Worm (Caenorhabditis elegans) whole organism, L1 larva: ENCODE measurements around the gene npr-39.

Experiments used
- C04F5.9 ChIP-seq: sonication (generic microtip); optimal IDR thresholded peaks from 2 replicates; lab custom pipeline; 2016; ENCODE audit warnings: missing genetic modification characterization, missing compliant biosample characterization
- C16A3.4 ChIP-seq: fragments of 150-350 bp; optimal IDR thresholded peaks from 2 replicates; lab custom pipeline; 2014; ENCODE audit warnings: missing biosample characterization, missing genetic modification characterization
- F16B12.6 ChIP-seq: fragments of 150-350 bp; optimal IDR thresholded peaks from 2 replicates; lab custom pipeline; 2014; ENCODE audit warnings: missing biosample characterization, missing genetic modification characterization
- Y116A8C.19 ChIP-seq: sonication (generic microtip); optimal IDR thresholded peaks from 2 replicates; lab custom pipeline; 2016; ENCODE audit warnings: missing compliant biosample characterization, missing genetic modification characterization, borderline replicate concordance
- alr-1 ChIP-seq: fragments of 200-800 bp; sonication (Bioruptor generic); optimal IDR thresholded peaks from 2 replicates; lab custom pipeline; 2018; ENCODE audit warnings: borderline replicate concordance, mild to moderate bottlenecking, missing genetic modification characterization, missing compliant biosample characterization
- ama-1 ChIP-seq: fragments of 150-350 bp; optimal IDR thresholded peaks from 2 replicates; lab custom pipeline; 2014
- blmp-1 ChIP-seq: fragments of 150-350 bp; optimal IDR thresholded peaks from 2 replicates; lab custom pipeline; 2014; ENCODE audit warnings: missing biosample characterization, missing genetic modification characterization
- ceh-63 ChIP-seq: fragments of 200-800 bp; sonication (Bioruptor generic); optimal IDR thresholded peaks from 2 replicates; lab custom pipeline; 2018; ENCODE audit warnings: mild to moderate bottlenecking, missing genetic modification characterization, missing compliant biosample characterization
- ceh-8 ChIP-seq: fragments of 200-800 bp; sonication (Bioruptor generic); optimal IDR thresholded peaks from 2 replicates; lab custom pipeline; 2018; ENCODE audit warnings: mild to moderate bottlenecking, missing genetic modification characterization, moderate library complexity, missing compliant biosample characterization
- ceh-82 ChIP-seq, 3 experiments: fragments of 150-350 bp in 1 of 3; sonication (generic microtip) in 2 of 3; optimal IDR thresholded peaks; 2 replicates each; lab custom pipeline; 2014 to 2017; ENCODE audit warnings: missing biosample characterization in 3 of 3, missing genetic modification characterization in 3 of 3
- dpl-1 ChIP-seq, 3 experiments: fragments of 150-350 bp in 2 of 3; sonication (generic microtip) in 1 of 3; optimal IDR thresholded peaks; 2 replicates each; lab custom pipeline; 2014 to 2017; ENCODE audit warnings: missing biosample characterization in 3 of 3, missing genetic modification characterization in 3 of 3, missing genetic modification reagents in 3 of 3
- dsc-1 ChIP-seq: sonication (generic microtip); optimal IDR thresholded peaks from 2 replicates; lab custom pipeline; 2016; ENCODE audit warnings: mild to moderate bottlenecking, missing genetic modification characterization, missing compliant biosample characterization
- efl-1 ChIP-seq, 4 experiments: fragments of 150-350 bp; optimal IDR thresholded peaks in 3 of 4; peaks in 1 of 4; 1 replicate in 1 of 4; 2 replicates in 3 of 4; lab custom pipeline; 2014; ENCODE audit warnings: missing biosample characterization in 2 of 4, missing genetic modification characterization in 2 of 4, missing genetic modification reagents in 2 of 4
- efl-3 ChIP-seq: fragments of 200-800 bp; sonication (Bioruptor generic); optimal IDR thresholded peaks from 2 replicates; lab custom pipeline; 2018; ENCODE audit warnings: mild to moderate bottlenecking, missing genetic modification characterization, missing compliant biosample characterization
- egl-27 ChIP-seq, 2 experiments: fragments of 150-350 bp in 1 of 2; sonication (generic microtip); optimal IDR thresholded peaks; 3 replicates each; lab custom pipeline; 2017 to 2018; ENCODE audit warnings: missing biosample characterization in 2 of 2, missing genetic modification characterization in 2 of 2, missing genetic modification reagents in 2 of 2
- fkh-10 ChIP-seq: sonication (generic microtip); optimal IDR thresholded peaks from 2 replicates; lab custom pipeline; 2017; ENCODE audit warnings: missing biosample characterization, missing genetic modification reagents, missing genetic modification characterization
- fkh-4 ChIP-seq: sonication (generic microtip); optimal IDR thresholded peaks from 2 replicates; lab custom pipeline; 2016; ENCODE audit warnings: missing compliant biosample characterization, missing genetic modification characterization, borderline replicate concordance
- fos-1 ChIP-seq: fragments of 150-350 bp; optimal IDR thresholded peaks from 2 replicates; lab custom pipeline; 2014; ENCODE audit warnings: missing biosample characterization, missing genetic modification characterization
- grh-1 ChIP-seq: fragments of 200-800 bp; sonication (Bioruptor generic); IDR thresholded peaks from 2 replicates; pipeline ENCODE4 v1.3.6; 2022; ENCODE audit warnings: missing genetic modification reagents, missing genetic modification characterization, missing compliant biosample characterization
- hlh-17 ChIP-seq: fragments of 200-800 bp; sonication (Bioruptor generic); optimal IDR thresholded peaks from 2 replicates; lab custom pipeline; 2018; ENCODE audit warnings: missing genetic modification characterization, mild to moderate bottlenecking, missing compliant biosample characterization, moderate library complexity, borderline replicate concordance
- hlh-4 ChIP-seq: sonication (generic microtip); optimal IDR thresholded peaks from 2 replicates; lab custom pipeline; 2016; ENCODE audit warnings: mild to moderate bottlenecking, missing genetic modification characterization, missing compliant biosample characterization
- hpl-2 ChIP-seq: fragments of 150-350 bp; optimal IDR thresholded peaks from 2 replicates; lab custom pipeline; 2014; ENCODE audit warnings: missing biosample characterization, missing genetic modification reagents, missing genetic modification characterization
- irx-1 ChIP-seq: sonication (generic microtip); optimal IDR thresholded peaks from 2 replicates; lab custom pipeline; 2016; ENCODE audit warnings: missing genetic modification characterization, missing compliant biosample characterization
- isw-1 ChIP-seq: fragments of 200-800 bp; sonication (Bioruptor generic); IDR thresholded peaks from 2 replicates; pipeline ENCODE4 v1.3.6; 2022; ENCODE audit warnings: missing genetic modification characterization, missing compliant biosample characterization
- lin-13 ChIP-seq: fragments of 150-350 bp; optimal IDR thresholded peaks from 2 replicates; lab custom pipeline; 2014; ENCODE audit warnings: missing biosample characterization, missing genetic modification reagents, missing genetic modification characterization
- lin-15B ChIP-seq: fragments of 150-350 bp; sonication (generic microtip); optimal IDR thresholded peaks from 3 replicates; lab custom pipeline; 2014; ENCODE audit warnings: missing biosample characterization, missing genetic modification characterization
- lin-39 ChIP-seq: fragments of 150-350 bp; optimal IDR thresholded peaks from 2 replicates; lab custom pipeline; 2014; ENCODE audit warnings: missing biosample characterization, missing genetic modification reagents, missing genetic modification characterization
- lsy-2 ChIP-seq, 2 experiments: fragments of 150-350 bp; optimal IDR thresholded peaks; 2 replicates each; lab custom pipeline; 2014; ENCODE audit warnings: missing biosample characterization in 2 of 2, missing genetic modification characterization in 2 of 2
- mdl-1 ChIP-seq, 2 experiments: fragments of 150-350 bp; optimal IDR thresholded peaks; 2 replicates each; lab custom pipeline; 2014 to 2017; ENCODE audit warnings: missing biosample characterization in 2 of 2, missing genetic modification characterization in 2 of 2, inconsistent platforms in 1 of 2
- mep-1 ChIP-seq: fragments of 150-350 bp; optimal IDR thresholded peaks from 2 replicates; lab custom pipeline; 2014; ENCODE audit warnings: missing biosample characterization, missing genetic modification characterization
- nhr-19 ChIP-seq: fragments of 200-800 bp; sonication (Bioruptor generic); conservative IDR thresholded peaks from 2 replicates; pipeline ENCODE4 v1.3.6; 2022; ENCODE audit warnings: missing genetic modification characterization, missing compliant biosample characterization
- nhr-20 ChIP-seq: sonication (generic microtip); optimal IDR thresholded peaks from 2 replicates; lab custom pipeline; 2016; ENCODE audit warnings: mild to moderate bottlenecking, missing genetic modification characterization, missing compliant biosample characterization
- nhr-237 ChIP-seq: fragments of 150-350 bp; optimal IDR thresholded peaks from 2 replicates; lab custom pipeline; 2014; ENCODE audit warnings: missing biosample characterization, missing genetic modification characterization
- nhr-28 ChIP-seq: fragments of 150-350 bp; optimal IDR thresholded peaks from 2 replicates; lab custom pipeline; 2014; ENCODE audit warnings: missing biosample characterization, missing genetic modification characterization
- nhr-47 ChIP-seq: sonication (generic microtip); optimal IDR thresholded peaks from 2 replicates; lab custom pipeline; 2016; ENCODE audit warnings: mild to moderate bottlenecking, missing genetic modification characterization, moderate library complexity, missing compliant biosample characterization
- nhr-71 ChIP-seq: sonication (generic microtip); optimal IDR thresholded peaks from 2 replicates; lab custom pipeline; 2016; ENCODE audit warnings: mild to moderate bottlenecking, missing genetic modification characterization, moderate library complexity, missing compliant biosample characterization
- nhr-76 ChIP-seq: sonication (generic microtip); optimal IDR thresholded peaks from 2 replicates; lab custom pipeline; 2017; ENCODE audit warnings: missing biosample characterization, missing genetic modification characterization
- nhr-84 ChIP-seq: sonication (generic microtip); optimal IDR thresholded peaks from 2 replicates; lab custom pipeline; 2017; ENCODE audit warnings: missing biosample characterization, missing genetic modification characterization
- nhr-90 ChIP-seq: sonication (generic microtip); optimal IDR thresholded peaks from 2 replicates; lab custom pipeline; 2016; ENCODE audit warnings: mild to moderate bottlenecking, missing genetic modification characterization, missing compliant biosample characterization; ENCODE audit not compliant: poor library complexity
- pqm-1 ChIP-seq: sonication (generic microtip); optimal IDR thresholded peaks from 3 replicates; lab custom pipeline; 2017; ENCODE audit warnings: missing biosample characterization, missing genetic modification characterization
- snu-23 ChIP-seq: sonication (generic microtip); optimal IDR thresholded peaks from 2 replicates; lab custom pipeline; 2016; ENCODE audit warnings: missing genetic modification characterization, missing compliant biosample characterization
- sox-4 ChIP-seq: sonication (generic microtip); optimal IDR thresholded peaks from 2 replicates; lab custom pipeline; 2016; ENCODE audit warnings: missing genetic modification characterization, missing compliant biosample characterization
- sup-37 ChIP-seq: fragments of 200-800 bp; sonication (Bioruptor generic); optimal IDR thresholded peaks from 2 replicates; lab custom pipeline; 2018; ENCODE audit warnings: mild to moderate bottlenecking, missing genetic modification characterization, missing compliant biosample characterization
- swsn-7 ChIP-seq: sonication (generic microtip); optimal IDR thresholded peaks from 2 replicates; lab custom pipeline; 2016; ENCODE audit warnings: missing genetic modification characterization, missing compliant biosample characterization
- unc-130 ChIP-seq: fragments of 150-350 bp; optimal IDR thresholded peaks from 2 replicates; lab custom pipeline; 2017; ENCODE audit warnings: missing biosample characterization, missing genetic modification characterization, inconsistent platforms
- unc-30 ChIP-seq: sonication (generic microtip); optimal IDR thresholded peaks from 2 replicates; lab custom pipeline; 2017; ENCODE audit warnings: missing biosample characterization, missing genetic modification characterization
- unc-62 ChIP-seq: fragments of 150-350 bp; optimal IDR thresholded peaks from 2 replicates; lab custom pipeline; 2014; ENCODE audit warnings: missing biosample characterization, missing genetic modification reagents, missing genetic modification characterization
- xbp-1 ChIP-seq: sonication (generic microtip); optimal IDR thresholded peaks from 2 replicates; lab custom pipeline; 2016; ENCODE audit warnings: missing genetic modification characterization, missing compliant biosample characterization
- ztf-4 ChIP-seq: fragments of 150-350 bp; optimal IDR thresholded peaks from 2 replicates; lab custom pipeline; 2014; ENCODE audit warnings: missing biosample characterization, missing genetic modification characterization

npr-39 gene

DNA sequence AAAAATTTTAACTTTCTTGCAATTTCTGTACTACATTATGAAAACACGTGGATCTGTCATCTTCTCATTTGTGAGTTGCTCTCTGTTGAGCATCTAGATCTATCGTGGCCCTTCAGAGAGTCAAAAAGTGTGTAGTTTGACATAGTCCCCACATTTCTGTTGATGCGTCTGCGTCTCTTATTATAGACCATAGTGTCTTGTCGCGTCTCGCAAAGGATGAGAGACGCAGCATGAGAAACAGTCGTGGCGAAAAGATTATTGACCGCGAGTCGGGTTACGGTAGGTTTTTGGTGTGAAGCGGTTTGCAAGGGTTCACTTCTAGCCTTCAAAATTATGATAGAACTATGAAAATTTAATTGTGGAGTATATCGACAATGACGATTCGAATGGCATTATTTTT is 24.6 kb upstream of the npr-39 start (continued):
- TF ChIP-seq dpl-1 (GFP tag; optimal IDR thresholded peaks at IDR 0.05; lab: Kevin White, UChicago) (peak in 2 of 3 experiments; percentile 38), unc-30 (tag; lab: Kevin White, UChicago) (no peak), egl-27 (tag; optimal IDR thresholded peaks at IDR 0.05; lab: Kevin White, UChicago) (peak in 1 of 2 experiments; percentile 24), nhr-20 (tag; lab: Kevin White, UChicago) (peak; percentile 92), swsn-7 (tag; lab: Kevin White, UChicago) (peak; percentile 81), lin-15B (tag; lab: Kevin White, UChicago) (no peak), xbp-1 (tag; lab: Kevin White, UChicago) (peak; percentile 69), efl-1 (optimal IDR thresholded peaks at IDR 0.05; lab: Kevin White, UChicago) (peak; percentile 71 to 85), efl-1 (GFP tag; optimal IDR thresholded peaks at IDR 0.05 in 1 of 2; lab: Kevin White, UChicago) (peak; percentile 21 to 92), dsc-1 (tag; lab: Kevin White, UChicago) (peak; percentile 54), irx-1 (tag; lab: Kevin White, UChicago) (peak; percentile 56), unc-130 (tag; lab: Kevin White, UChicago) (peak; percentile 55)

DNA sequence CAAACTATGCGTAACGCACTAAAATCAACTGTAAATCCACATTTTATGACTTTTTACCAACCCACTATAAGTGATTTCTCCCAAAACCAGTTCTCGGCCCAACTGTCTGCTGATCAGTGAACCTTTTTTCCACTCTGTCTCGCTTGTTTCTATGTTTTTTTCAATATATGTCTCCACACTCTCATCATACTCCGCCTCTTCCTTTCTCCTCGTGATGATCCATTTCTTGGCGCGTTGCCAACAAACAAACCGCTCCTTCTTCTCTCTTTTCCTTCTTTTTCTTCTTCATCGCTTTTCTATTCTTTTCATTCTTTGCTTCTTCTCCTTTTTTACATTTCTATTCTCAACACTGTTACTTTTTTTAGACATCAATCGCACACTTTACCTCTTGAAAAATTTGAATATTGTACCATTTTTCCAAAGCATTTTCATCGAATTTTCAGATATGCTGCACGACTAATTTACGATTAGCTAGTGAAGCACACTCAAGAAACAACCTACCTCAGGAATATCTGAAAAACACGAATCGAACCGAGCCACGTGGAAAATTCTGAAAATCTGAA is 23.6 kb upstream of the npr-39 start, which contains the start of gene T06E8.8:
Gene T06E8.8 (plus strand): TSS at position 513 of the 563 bp plus-strand sequence.
- no peak for TF ChIP-seq nhr-28 (tag; lab: Kevin White, UChicago)
- no peak for TF ChIP-seq C04F5.9 (tag; lab: Kevin White, UChicago)
- no peak for TF ChIP-seq alr-1 (tag; lab: Kevin White, UChicago)
- TF ChIP-seq blmp-1 (tag; lab: Kevin White, UChicago), result peak; percentile 97
- TF ChIP-seq hlh-17 (GFP tag; lab: Kevin White, UChicago), result no peak
- no peak for TF ChIP-seq isw-1 (GFP tag; lab: Robert Waterston, UW)
- no peak for TF ChIP-seq fos-1
- TF ChIP-seq ceh-82 (tag; optimal IDR thresholded peaks at IDR 0.05; lab: Kevin White, UChicago), result peak in 2 of 3 experiments; percentile 35 to 64
- no peak for TF ChIP-seq nhr-84 (tag; lab: Kevin White, UChicago)
- peak; percentile 25 for TF ChIP-seq sox-4 (tag; lab: Kevin White, UChicago)
- no peak for TF ChIP-seq lin-39 (tag; lab: Kevin White, UChicago)
- TF ChIP-seq fkh-10, result no peak
- no peak for TF ChIP-seq hpl-2 (GFP tag; lab: Kevin White, UChicago)
- no peak for TF ChIP-seq efl-3 (GFP tag; lab: Kevin White, UChicago)
- TF ChIP-seq swsn-7 (tag; lab: Kevin White, UChicago), result peak; percentile 65
- TF ChIP-seq nhr-47, result peak; percentile 73
- no peak for TF ChIP-seq pqm-1 (tag; lab: Kevin White, UChicago)
- peak; percentile 87 for TF ChIP-seq snu-23 (GFP tag; lab: Kevin White, UChicago)
- peak; percentile 58 for TF ChIP-seq ama-1
- peak; percentile 37 for TF ChIP-seq lin-13
- TF ChIP-seq Y116A8C.19 (tag; lab: Kevin White, UChicago), result no peak
- peak; percentile 28 for TF ChIP-seq ztf-4
- TF ChIP-seq ceh-63 (GFP tag; lab: Kevin White, UChicago), result no peak
- TF ChIP-seq mep-1 (tag; lab: Kevin White, UChicago), result peak; percentile 62
- no peak for TF ChIP-seq F16B12.6 (tag; lab: Kevin White, UChicago)
- peak; percentile 64 for TF ChIP-seq xbp-1 (tag; lab: Kevin White, UChicago)
- TF ChIP-seq efl-1 (optimal IDR thresholded peaks at IDR 0.05; lab: Kevin White, UChicago), result peak; percentile 41 to 49
- peak in 1 of 2 experiments; percentile 94 for TF ChIP-seq efl-1 (GFP tag; optimal IDR thresholded peaks at IDR 0.05 in 1 of 2; lab: Kevin White, UChicago)
- TF ChIP-seq lsy-2 (tag; optimal IDR thresholded peaks at IDR 0.05; lab: Kevin White, UChicago), result peak; percentile 78 to 94
- no peak for TF ChIP-seq nhr-76
- peak; percentile 81 for TF ChIP-seq nhr-19 (GFP tag; lab: Robert Waterston, UW)
- TF ChIP-seq fkh-4 (tag; lab: Kevin White, UChicago), result no peak
- TF ChIP-seq hlh-4 (tag; lab: Kevin White, UChicago), result no peak
- no peak for TF ChIP-seq unc-62
- TF ChIP-seq nhr-71 (tag; lab: Kevin White, UChicago), result peak; percentile 88
- no peak for TF ChIP-seq nhr-237 (tag; lab: Kevin White, UChicago)
- peak; percentile 49 for TF ChIP-seq C16A3.4
- peak in 1 of 2 experiments; percentile 80 for TF ChIP-seq mdl-1 (tag; optimal IDR thresholded peaks at IDR 0.05; lab: Kevin White, UChicago)
- TF ChIP-seq sup-37 (GFP tag; lab: Kevin White, UChicago), result no peak
- TF ChIP-seq grh-1 (GFP tag; lab: Robert Waterston, UW), result peak; percentile 93
- peak; percentile 82 for TF ChIP-seq nhr-90 (tag; lab: Kevin White, UChicago)
- no peak for TF ChIP-seq ceh-8 (GFP tag; lab: Kevin White, UChicago)
- TF ChIP-seq unc-30 (tag; lab: Kevin White, UChicago), result no peak
